Worm (Caenorhabditis elegans) whole organism, midembryonic: ENCODE results near the gene Y71H10B.1.
A peak's percentile ranks its signal among the peaks of the same experiment; 100 is the strongest.

Source experiments
- T22C8.4 ChIP-seq: fragments of 200-800 bp; sonication (Bioruptor generic); IDR thresholded peaks from 2 replicates; pipeline ENCODE4 v1.3.6; 2022; ENCODE audit warnings: missing genetic modification characterization, missing compliant biosample characterization
- cog-1 ChIP-seq: sonication (generic microtip); optimal IDR thresholded peaks from 2 replicates; lab custom pipeline; 2016; ENCODE audit warnings: missing genetic modification characterization, missing compliant biosample characterization
- flt-1 ChIP-seq: fragments of 200-800 bp; sonication (Bioruptor generic); IDR thresholded peaks from 2 replicates; pipeline ENCODE4 v1.3.6; 2022; ENCODE audit warnings: missing genetic modification characterization, missing compliant biosample characterization
- klf-2 ChIP-seq: fragments of 200-800 bp; sonication (Bioruptor generic); conservative IDR thresholded peaks from 2 replicates; pipeline ENCODE4 v1.3.6; 2022; ENCODE audit warnings: missing genetic modification reagents, missing genetic modification characterization, missing compliant biosample characterization
- med-1 ChIP-seq: sonication (generic microtip); optimal IDR thresholded peaks from 2 replicates; lab custom pipeline; 2017; ENCODE audit warnings: missing genetic modification characterization, mild to moderate bottlenecking, missing compliant biosample characterization, antibody characterized with exemption, missing genetic modification reagents; ENCODE audit not compliant: insufficient read depth
- ref-1 ChIP-seq: fragments of 200-800 bp; sonication (Bioruptor generic); conservative IDR thresholded peaks from 2 replicates; pipeline ENCODE4 v1.3.6; 2022; ENCODE audit warnings: missing genetic modification reagents, missing genetic modification characterization, missing compliant biosample characterization
- tab-1 ChIP-seq: fragments of 200-800 bp; sonication (Bioruptor generic); IDR thresholded peaks from 2 replicates; pipeline ENCODE4 v1.3.6; 2022; ENCODE audit warnings: missing genetic modification characterization, missing compliant biosample characterization
- ztf-23 ChIP-seq: fragments of 200-800 bp; sonication (Bioruptor generic); IDR thresholded peaks from 2 replicates; pipeline ENCODE4 v1.3.6; 2022; ENCODE audit warnings: missing genetic modification reagents, missing genetic modification characterization, missing compliant biosample characterization
- ztf-29 ChIP-seq: fragments of 200-800 bp; sonication (Bioruptor generic); IDR thresholded peaks from 2 replicates; pipeline ENCODE4 v1.3.6; 2022; ENCODE audit warnings: missing genetic modification reagents, missing genetic modification characterization, missing compliant biosample characterization

Gene Y71H10B.1

ce11 chrX:2863946-2864345, 23.9 kb upstream of the Y71H10B.1 start, which contains the start of gene F53B3.6:
TSS of gene F53B3.6 (plus strand) at chrX:2864229.
- TF ChIP-seq ztf-29 (GFP tag; lab: Robert Waterston, UW) (no peak), flt-1 (GFP tag; lab: Robert Waterston, UW) (no peak), ref-1 (GFP tag; lab: Robert Waterston, UW) (no peak), cog-1 (tag; lab: Kevin White, UChicago) (no peak), ztf-23 (GFP tag; lab: Robert Waterston, UW) (no peak), T22C8.4 (GFP tag; lab: Robert Waterston, UW) (no peak), klf-2 (GFP tag; lab: Robert Waterston, UW) (no peak)

- TF ChIP-seq tab-1 (GFP tag; lab: Robert Waterston, UW) (no peak), ztf-23 (GFP tag; lab: Robert Waterston, UW) (no peak), T22C8.4 (GFP tag; lab: Robert Waterston, UW) (no peak), klf-2 (GFP tag; lab: Robert Waterston, UW) (no peak), cog-1 (tag; lab: Kevin White, UChicago) (no peak), ref-1 (GFP tag; lab: Robert Waterston, UW) (no peak), flt-1 (GFP tag; lab: Robert Waterston, UW) (no peak), ztf-29 (GFP tag; lab: Robert Waterston, UW) (no peak), med-1 (GFP tag; lab: Kevin White, UChicago) (no peak)
These were observed 22.3 kb upstream of the Y71H10B.1 start, which contains the start of gene comt-1 for ce11 chrX:2862372-2862771. TSS of gene comt-1 (minus strand) at chrX:2862472.

ce11 chrX:2858380-2858779, 18.3 kb upstream of the Y71H10B.1 start:
- TF ChIP-seq med-1 (GFP tag; lab: Kevin White, UChicago) (no peak), klf-2 (GFP tag; lab: Robert Waterston, UW) (no peak), tab-1 (GFP tag; lab: Robert Waterston, UW) (no peak)

- TF ChIP-seq klf-2 (GFP tag; lab: Robert Waterston, UW): no peak
- no peak for TF ChIP-seq med-1 (GFP tag; lab: Kevin White, UChicago)
- no peak for TF ChIP-seq tab-1 (GFP tag; lab: Robert Waterston, UW)
- TF ChIP-seq flt-1 (GFP tag; lab: Robert Waterston, UW): no peak
- no peak for TF ChIP-seq ztf-29 (GFP tag; lab: Robert Waterston, UW)
- TF ChIP-seq T22C8.4 (GFP tag; lab: Robert Waterston, UW): no peak
- no peak for TF ChIP-seq ztf-23 (GFP tag; lab: Robert Waterston, UW)
- no peak for TF ChIP-seq ref-1 (GFP tag; lab: Robert Waterston, UW)
- no peak for TF ChIP-seq cog-1 (tag; lab: Kevin White, UChicago)
These were observed 17.2 kb upstream of the Y71H10B.1 start, which contains the start of gene tra-4 for ce11 chrX:2857070-2857825. TSS of gene tra-4 (minus strand) at chrX:2857603.

ce11 chrX:2853963-2854362, 13.9 kb upstream of the Y71H10B.1 start:
- TF ChIP-seq med-1 (GFP tag; lab: Kevin White, UChicago): no peak
- TF ChIP-seq flt-1 (GFP tag; lab: Robert Waterston, UW): no peak
- no peak for TF ChIP-seq tab-1 (GFP tag; lab: Robert Waterston, UW)
- TF ChIP-seq ztf-29 (GFP tag; lab: Robert Waterston, UW): no peak
- no peak for TF ChIP-seq ref-1 (GFP tag; lab: Robert Waterston, UW)
- no peak for TF ChIP-seq ztf-23 (GFP tag; lab: Robert Waterston, UW)

ce11 chrX:2852388-2852908, 12.4 kb upstream of the Y71H10B.1 start, which contains the start of gene kin-29:
TSS of gene kin-29 (minus strand) at chrX:2852438.
- TF ChIP-seq ztf-23 (GFP tag; lab: Robert Waterston, UW): no peak; the same call in 1 of the 2 replicates
- TF ChIP-seq klf-2 (GFP tag; lab: Robert Waterston, UW): no peak
- TF ChIP-seq cog-1 (tag; lab: Kevin White, UChicago): peak; percentile 73
- peak; percentile 50 for TF ChIP-seq ztf-29 (GFP tag; lab: Robert Waterston, UW)
- no peak for TF ChIP-seq med-1 (GFP tag; lab: Kevin White, UChicago)
- 0 out of 2 replicates have a peak, but pooled peaks have one; percentile 32 for TF ChIP-seq ref-1 (GFP tag; lab: Robert Waterston, UW)
- peak; percentile 14; the same call in 1 of the 2 replicates for TF ChIP-seq tab-1 (GFP tag; lab: Robert Waterston, UW)
- TF ChIP-seq T22C8.4 (GFP tag; lab: Robert Waterston, UW): no peak
- peak; percentile 43; the same call in 1 of the 2 replicates for TF ChIP-seq flt-1 (GFP tag; lab: Robert Waterston, UW)

ce11 chrX:2843508-2843907, 3.4 kb upstream of the Y71H10B.1 start:
- no peak for TF ChIP-seq flt-1 (GFP tag; lab: Robert Waterston, UW)
- no peak for TF ChIP-seq med-1 (GFP tag; lab: Kevin White, UChicago)
- TF ChIP-seq ztf-29 (GFP tag; lab: Robert Waterston, UW): no peak
- TF ChIP-seq cog-1 (tag; lab: Kevin White, UChicago): no peak
- TF ChIP-seq klf-2 (GFP tag; lab: Robert Waterston, UW): no peak
- no peak for TF ChIP-seq ztf-23 (GFP tag; lab: Robert Waterston, UW)
- TF ChIP-seq ref-1 (GFP tag; lab: Robert Waterston, UW): no peak
- TF ChIP-seq T22C8.4 (GFP tag; lab: Robert Waterston, UW): no peak
- no peak for TF ChIP-seq tab-1 (GFP tag; lab: Robert Waterston, UW)

ce11 chrX:2841754-2842153, 1.7 kb upstream of the Y71H10B.1 start:
- no peak for TF ChIP-seq med-1 (GFP tag; lab: Kevin White, UChicago)
- TF ChIP-seq cog-1 (tag; lab: Kevin White, UChicago): no peak
- TF ChIP-seq T22C8.4 (GFP tag; lab: Robert Waterston, UW): no peak
- no peak for TF ChIP-seq ztf-29 (GFP tag; lab: Robert Waterston, UW)
- TF ChIP-seq ztf-23 (GFP tag; lab: Robert Waterston, UW): no peak
- TF ChIP-seq klf-2 (GFP tag; lab: Robert Waterston, UW): no peak
- no peak for TF ChIP-seq tab-1 (GFP tag; lab: Robert Waterston, UW)
- no peak for TF ChIP-seq flt-1 (GFP tag; lab: Robert Waterston, UW)
- TF ChIP-seq ref-1 (GFP tag; lab: Robert Waterston, UW): no peak
